Fruit fly (Drosophila melanogaster) whole organism, embryonic: ENCODE data around the gene Pde9.

ENCODE experiments used
- Bgb ChIP-seq: fragments of 200-800 bp; sonication (Bioruptor generic); IDR thresholded peaks from 2 replicates; pipeline ENCODE4 v1.3.6; 2022; ENCODE audit warnings: missing biosample characterization, missing genetic modification characterization; ENCODE audit not compliant: partially characterized antibody
- CG10147 ChIP-seq: fragments of 200-800 bp; sonication (Bioruptor generic); optimal IDR thresholded peaks from 2 replicates; lab custom pipeline; 2019; ENCODE audit warnings: missing biosample characterization, mild to moderate bottlenecking, missing genetic modification characterization, moderate library complexity
- CG10209 ChIP-seq: fragments of 200-800 bp; sonication (Bioruptor generic); optimal IDR thresholded peaks from 3 replicates; lab custom pipeline; 2017; ENCODE audit warnings: missing biosample characterization, mild to moderate bottlenecking, missing genetic modification characterization, missing genetic modification reagents
- CG10267 ChIP-seq: fragments of 200-800 bp; sonication (Bioruptor generic); optimal IDR thresholded peaks from 2 replicates; lab custom pipeline; 2018; ENCODE audit warnings: missing biosample characterization, mild to moderate bottlenecking, missing genetic modification characterization, moderate library complexity
- CG10321 ChIP-seq: fragments of 200-800 bp; sonication (Bioruptor generic); IDR thresholded peaks from 2 replicates; pipeline ENCODE4 v1.3.6; 2022; ENCODE audit warnings: missing biosample characterization, missing genetic modification characterization
- CG10366 ChIP-seq: fragments of 200-800 bp; sonication (Bioruptor generic); IDR thresholded peaks from 2 replicates; pipeline ENCODE4 v1.3.6; 2022; ENCODE audit warnings: missing biosample characterization, missing genetic modification characterization
- CG11085 ChIP-seq: fragments of 200-800 bp; sonication (Bioruptor generic); IDR thresholded peaks from 2 replicates; pipeline ENCODE4 v1.3.6; 2022; ENCODE audit warnings: missing biosample characterization, missing genetic modification characterization
- CG12155 ChIP-seq: fragments of 200-800 bp; sonication (Bioruptor generic); optimal IDR thresholded peaks from 3 replicates; lab custom pipeline; 2016; ENCODE audit warnings: missing biosample characterization, missing genetic modification characterization
- CG12219 ChIP-seq: fragments of 200-800 bp; sonication (Bioruptor generic); optimal IDR thresholded peaks from 3 replicates; lab custom pipeline; 2018; ENCODE audit warnings: missing biosample characterization, mild to moderate bottlenecking, missing genetic modification characterization
- CG1233 ChIP-seq: fragments of 200-800 bp; sonication (Bioruptor generic); optimal IDR thresholded peaks from 4 replicates; lab custom pipeline; 2018; ENCODE audit warnings: missing biosample characterization, mild to moderate bottlenecking, missing genetic modification characterization
- CG13624 ChIP-seq: fragments of 200-800 bp; sonication (Bioruptor generic); optimal IDR thresholded peaks from 2 replicates; lab custom pipeline; 2016; ENCODE audit warnings: missing biosample characterization, missing genetic modification characterization
- CG15696 ChIP-seq: fragments of 200-800 bp; sonication (Bioruptor generic); optimal IDR thresholded peaks from 2 replicates; lab custom pipeline; 2019; ENCODE audit warnings: missing biosample characterization, mild to moderate bottlenecking, missing genetic modification characterization, moderate library complexity
- CG17802 ChIP-seq: fragments of 200-800 bp; sonication (Bioruptor generic); optimal IDR thresholded peaks from 2 replicates; lab custom pipeline; 2018; ENCODE audit warnings: missing biosample characterization, mild to moderate bottlenecking, missing genetic modification characterization, moderate library complexity
- CG1792 ChIP-seq: fragments of 200-800 bp; sonication (Bioruptor generic); optimal IDR thresholded peaks from 2 replicates; lab custom pipeline; 2016; ENCODE audit warnings: missing biosample characterization, missing genetic modification characterization
- CG18619 ChIP-seq: fragments of 200-800 bp; sonication (Bioruptor generic); optimal IDR thresholded peaks from 3 replicates; lab custom pipeline; 2017; ENCODE audit warnings: missing biosample characterization, mild to moderate bottlenecking, missing genetic modification characterization
- CG31365 ChIP-seq: fragments of 200-800 bp; sonication (Bioruptor generic); optimal IDR thresholded peaks from 2 replicates; lab custom pipeline; 2018; ENCODE audit warnings: missing biosample characterization, mild to moderate bottlenecking, missing genetic modification characterization
- CG32772 ChIP-seq: fragments of 200-800 bp; sonication (Bioruptor generic); IDR thresholded peaks from 2 replicates; pipeline ENCODE4 v1.3.6; 2022; ENCODE audit warnings: missing biosample characterization, missing genetic modification characterization
- CG34376 ChIP-seq: fragments of 200-800 bp; sonication (Bioruptor generic); optimal IDR thresholded peaks from 2 replicates; lab custom pipeline; 2018; ENCODE audit warnings: missing biosample characterization, mild to moderate bottlenecking, missing genetic modification characterization
- CG4730 ChIP-seq: fragments of 200-800 bp; sonication (Bioruptor generic); IDR thresholded peaks from 2 replicates; pipeline ENCODE4 v1.3.6; 2022; ENCODE audit warnings: missing biosample characterization, missing genetic modification characterization
- CG4854 ChIP-seq: fragments of 200-800 bp; sonication (Bioruptor generic); optimal IDR thresholded peaks from 2 replicates; lab custom pipeline; 2016; ENCODE audit warnings: missing biosample characterization, missing genetic modification characterization, inconsistent platforms
- CG7839 ChIP-seq: fragments of 200-800 bp; sonication (Bioruptor generic); optimal IDR thresholded peaks from 3 replicates; lab custom pipeline; 2018; ENCODE audit warnings: missing biosample characterization, mild to moderate bottlenecking, missing genetic modification characterization, moderate library complexity
- Deaf1 ChIP-seq: fragments of 200-800 bp; optimal IDR thresholded peaks from 3 replicates; lab custom pipeline; 2019; ENCODE audit warnings: missing biosample characterization, mild to moderate bottlenecking, missing genetic modification characterization, moderate library complexity
- Dip2 ChIP-seq: fragments of 200-800 bp; sonication (Bioruptor generic); IDR thresholded peaks from 2 replicates; pipeline ENCODE4 v1.3.6; 2022; ENCODE audit warnings: missing biosample characterization, missing genetic modification characterization
- Eip74EF ChIP-seq, 2 experiments: fragments of 200-800 bp in 1 of 2; fragments of >200 bp in 1 of 2; sonication (Bioruptor generic) in 1 of 2; optimal IDR thresholded peaks; 2 replicates each; lab custom pipeline; 2017 to 2019; ENCODE audit warnings: missing biosample characterization in 2 of 2, missing genetic modification characterization in 2 of 2, mild to moderate bottlenecking in 1 of 2, moderate library complexity in 1 of 2
- Elba2 ChIP-seq: fragments of 200-800 bp; sonication (Bioruptor generic); optimal IDR thresholded peaks from 3 replicates; lab custom pipeline; 2016; ENCODE audit warnings: missing biosample characterization, missing genetic modification characterization
- Ets97D ChIP-seq: fragments of 200-800 bp; sonication (Bioruptor generic); optimal IDR thresholded peaks from 3 replicates; lab custom pipeline; 2016; ENCODE audit warnings: missing biosample characterization, missing genetic modification characterization
- Hey ChIP-seq: fragments of 200-800 bp; sonication (Bioruptor generic); optimal IDR thresholded peaks from 3 replicates; lab custom pipeline; 2018; ENCODE audit warnings: missing biosample characterization, mild to moderate bottlenecking, missing genetic modification characterization
- Hr78 ChIP-seq, 2 experiments: fragments of 200-800 bp in 1 of 2; fragments of >200 bp in 1 of 2; sonication (Bioruptor generic) in 1 of 2; optimal IDR thresholded peaks; 2 replicates each; lab custom pipeline; 2017 to 2019; ENCODE audit warnings: missing biosample characterization in 2 of 2, missing genetic modification characterization in 2 of 2, mild to moderate bottlenecking in 1 of 2, moderate library complexity in 1 of 2
- Lim3 ChIP-seq: fragments of 200-800 bp; sonication (Bioruptor generic); IDR thresholded peaks from 2 replicates; pipeline ENCODE4 v1.3.6; 2022; ENCODE audit warnings: missing biosample characterization, missing genetic modification characterization
- Lpt ChIP-seq: fragments of >200 bp; optimal IDR thresholded peaks from 2 replicates; lab custom pipeline; 2018; ENCODE audit warnings: missing biosample characterization, missing genetic modification characterization
- NFAT ChIP-seq: fragments of 200-800 bp; sonication (Bioruptor generic); IDR thresholded peaks from 2 replicates; pipeline ENCODE4 v1.3.6; 2022; ENCODE audit warnings: missing biosample characterization, missing genetic modification characterization
- Poxn ChIP-seq: fragments of 200-800 bp; sonication (Bioruptor generic); IDR thresholded peaks from 2 replicates; pipeline ENCODE4 v1.3.6; 2022; ENCODE audit warnings: missing biosample characterization, missing genetic modification characterization
- Vsx1 ChIP-seq: fragments of 200-800 bp; sonication (Bioruptor generic); optimal IDR thresholded peaks from 2 replicates; lab custom pipeline; 2017; ENCODE audit warnings: missing biosample characterization, mild to moderate bottlenecking, missing genetic modification characterization, missing genetic modification reagents
- Xrp1 ChIP-seq: fragments of 200-800 bp; sonication (Bioruptor generic); IDR thresholded peaks from 2 replicates; pipeline ENCODE4 v1.3.6; 2022; ENCODE audit warnings: missing biosample characterization, missing genetic modification characterization
- ase ChIP-seq: fragments of 200-800 bp; sonication (Bioruptor generic); IDR thresholded peaks from 3 replicates; pipeline ENCODE4 v1.3.6; 2022; ENCODE audit warnings: missing biosample characterization, missing genetic modification characterization
- cad ChIP-seq: fragments of >200 bp; optimal IDR thresholded peaks from 2 replicates; lab custom pipeline; 2017; ENCODE audit warnings: missing biosample characterization, missing genetic modification characterization
- chinmo ChIP-seq: fragments of 200-800 bp; sonication (Bioruptor generic); IDR thresholded peaks from 4 replicates; pipeline ENCODE4 v1.3.6; 2022; ENCODE audit warnings: missing biosample characterization, missing genetic modification characterization; ENCODE audit not compliant: partially characterized antibody
- cwo ChIP-seq: fragments of 200-800 bp; sonication (Bioruptor generic); optimal IDR thresholded peaks from 3 replicates; lab custom pipeline; 2017; ENCODE audit warnings: missing biosample characterization, missing genetic modification characterization, mild to moderate bottlenecking, moderate library complexity, missing genetic modification reagents
- dpn ChIP-seq, 2 experiments: fragments of 200-800 bp; sonication (Bioruptor generic); optimal IDR thresholded peaks; 3 replicates each; lab custom pipeline; 2016; ENCODE audit warnings: missing biosample characterization in 2 of 2, missing genetic modification characterization in 2 of 2
- insv ChIP-seq, 2 experiments: fragments of 200-800 bp; sonication (Bioruptor generic); optimal IDR thresholded peaks; 3 replicates each; lab custom pipeline; 2016 to 2018; ENCODE audit warnings: missing biosample characterization in 2 of 2, missing genetic modification characterization in 2 of 2
- jumu ChIP-seq: fragments of 200-800 bp; sonication (Bioruptor generic); optimal IDR thresholded peaks from 3 replicates; lab custom pipeline; 2016; ENCODE audit warnings: missing biosample characterization, missing genetic modification characterization
- ken ChIP-seq: fragments of 200-800 bp; sonication (Bioruptor generic); IDR thresholded peaks from 3 replicates; pipeline ENCODE4 v1.3.6; 2022; ENCODE audit warnings: missing biosample characterization, missing genetic modification characterization
- lab ChIP-seq: fragments of 200-800 bp; sonication (Bioruptor generic); optimal IDR thresholded peaks from 3 replicates; lab custom pipeline; 2017; ENCODE audit warnings: missing biosample characterization, missing genetic modification characterization, mild to moderate bottlenecking, moderate library complexity, missing genetic modification reagents
- onecut ChIP-seq: fragments of 200-800 bp; sonication (Bioruptor generic); IDR thresholded peaks from 2 replicates; pipeline ENCODE4 v1.3.6; 2022; ENCODE audit warnings: missing biosample characterization, missing genetic modification characterization
- psq ChIP-seq: fragments of 200-800 bp; sonication (Bioruptor generic); optimal IDR thresholded peaks from 2 replicates; lab custom pipeline; 2017; ENCODE audit warnings: missing biosample characterization, missing genetic modification characterization
- pum ChIP-seq: fragments of 200-800 bp; sonication (Bioruptor generic); optimal IDR thresholded peaks from 2 replicates; lab custom pipeline; 2016; ENCODE audit warnings: missing biosample characterization, missing genetic modification characterization
- so ChIP-seq: fragments of 200-800 bp; sonication (Bioruptor generic); IDR thresholded peaks from 3 replicates; pipeline ENCODE4 v1.3.6; 2022; ENCODE audit warnings: missing biosample characterization, missing genetic modification characterization
- tio ChIP-seq: fragments of 200-800 bp; sonication (Bioruptor generic); optimal IDR thresholded peaks from 2 replicates; lab custom pipeline; 2017; ENCODE audit warnings: missing biosample characterization, missing genetic modification characterization, inconsistent platforms
- toy ChIP-seq: fragments of 200-800 bp; sonication (Bioruptor generic); IDR thresholded peaks from 2 replicates; pipeline ENCODE4 v1.3.6; 2022; ENCODE audit warnings: missing biosample characterization, missing genetic modification characterization
- vvl ChIP-seq: fragments of 200-800 bp; sonication (Bioruptor generic); IDR thresholded peaks from 2 replicates; pipeline ENCODE4 v1.3.6; 2022; ENCODE audit warnings: missing biosample characterization, missing genetic modification characterization
- zfh1 ChIP-seq: fragments of 200-800 bp; sonication (Bioruptor generic); IDR thresholded peaks from 3 replicates; pipeline ENCODE4 v1.3.6; 2022; ENCODE audit warnings: missing biosample characterization, missing genetic modification characterization

Gene Pde9

DNA sequence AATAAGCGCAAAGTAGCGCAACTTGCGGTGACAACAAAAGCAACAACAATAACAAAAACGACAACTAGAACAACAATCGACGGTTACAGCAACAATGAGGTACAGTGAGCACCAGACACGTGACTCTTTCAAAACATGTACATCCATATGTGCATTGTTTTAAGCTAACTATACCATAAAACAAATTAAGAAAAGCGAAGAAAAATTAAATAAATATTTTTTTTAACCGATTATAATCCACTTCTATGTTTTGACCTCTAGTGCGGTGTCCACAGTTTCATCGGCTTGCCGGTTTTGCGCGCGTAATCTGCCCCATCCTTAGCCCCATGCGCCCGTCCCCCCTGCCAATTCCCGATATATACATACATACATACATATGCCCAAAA, 142.8 kb downstream of the Pde9 start (continued):
- TF ChIP-seq CG1233 (GFP tag; lab: Kevin White, UChicago) (peak; percentile 80), ase (GFP tag; lab: Robert Waterston, UW) (peak; percentile 94), Vsx1 (GFP tag; lab: Kevin White, UChicago) (peak; percentile 62), Poxn (GFP tag; lab: Robert Waterston, UW) (peak; percentile 93), Eip74EF (GFP tag; optimal IDR thresholded peaks at IDR 0.05; lab: Kevin White, UChicago) (peak in 1 of 2 experiments; percentile 55), vvl (GFP tag; lab: Robert Waterston, UW) (peak; percentile 97), CG15696 (tag; lab: Kevin White, UChicago) (peak; percentile 57), Lim3 (GFP tag; lab: Robert Waterston, UW) (peak; percentile 89), CG31365 (peak; percentile 72), CG17802 (peak; percentile 54), CG7839 (tag; lab: Kevin White, UChicago) (peak; percentile 95), CG1792 (peak; percentile 78), CG10209 (GFP tag; lab: Kevin White, UChicago) (peak; percentile 91), zfh1 (GFP tag; lab: Robert Waterston, UW) (peak; percentile 93), cwo (GFP tag; lab: Kevin White, UChicago) (peak; percentile 83), CG12155 (GFP tag; lab: Kevin White, UChicago) (peak; percentile 94), CG10366 (GFP tag; lab: Robert Waterston, UW) (peak; percentile 97), CG18619 (GFP tag; lab: Kevin White, UChicago) (peak; percentile 88), ken (GFP tag; lab: Robert Waterston, UW) (peak; percentile 91), CG32772 (GFP tag; lab: Robert Waterston, UW) (peak; percentile 96), Hey (tag; lab: Kevin White, UChicago) (peak; percentile 22), jumu (GFP tag; lab: Kevin White, UChicago) (peak; percentile 68), psq (GFP tag; lab: Kevin White, UChicago) (no peak), so (peak; percentile 88), CG12219 (peak; percentile 81), Ets97D (GFP tag; lab: Kevin White, UChicago) (peak; percentile 47), Dip2 (GFP tag; lab: Robert Waterston, UW) (peak; percentile 57; the same call in 1 of the 2 replicates), chinmo (GFP tag; lab: Robert Waterston, UW) (no peak), NFAT (GFP tag; lab: Robert Waterston, UW) (peak; percentile 97), Elba2 (GFP tag; lab: Kevin White, UChicago) (no peak), toy (peak; percentile 87), Xrp1 (peak; percentile 92), tio (peak; percentile 87), CG10267 (tag; lab: Kevin White, UChicago) (peak; percentile 70), CG34376 (GFP tag; lab: Kevin White, UChicago) (peak; percentile 12), Hr78 (GFP tag; optimal IDR thresholded peaks at IDR 0.05; lab: Kevin White, UChicago) (no peak), Bgb (GFP tag; lab: Robert Waterston, UW) (no peak), onecut (GFP tag; lab: Robert Waterston, UW) (peak; percentile 72), cad (GFP tag; lab: Kevin White, UChicago) (no peak), CG11085 (peak; percentile 95), Deaf1 (peak; percentile 63), dpn (GFP tag; optimal IDR thresholded peaks at IDR 0.05; lab: Kevin White, UChicago) (peak; percentile 80 to 92), insv (GFP tag; optimal IDR thresholded peaks at IDR 0.05; lab: Kevin White, UChicago) (peak in 1 of 2 experiments; percentile 2), Lpt (GFP tag; lab: Kevin White, UChicago) (no peak), CG10321 (GFP tag; lab: Robert Waterston, UW) (peak; percentile 76), pum (GFP tag; lab: Kevin White, UChicago) (peak; percentile 71), CG10147 (peak; percentile 92), CG4730 (GFP tag; lab: Robert Waterston, UW) (peak; percentile 93), CG4854 (peak; percentile 75), CG13624 (GFP tag; lab: Kevin White, UChicago) (peak; percentile 89), lab (GFP tag; lab: Kevin White, UChicago) (peak; percentile 97)
